Worm (Caenorhabditis elegans): ENCODE measurements around the gene sna-1.

- no peak for TF ChIP-seq him-1 (tag; optimal IDR thresholded peaks at IDR 0.05)
- no peak for TF ChIP-seq W03F9.2 (tag; optimal IDR thresholded peaks at IDR 0.05)
These were observed 15.8 kb downstream of the sna-1 start, which contains the start of gene W02F12.8 for ce11 chrV:6694668-6695067.

Measured in whole organism, L4/young adult.